Fruit fly (Drosophila melanogaster) whole organism, prepupa: ENCODE results near the gene trol.

Experiments used
- Blimp-1 ChIP-seq: fragments of 200-800 bp; sonication (Bioruptor generic); optimal IDR thresholded peaks from 3 replicates; lab custom pipeline; 2017; ENCODE audit warnings: missing biosample characterization, missing genetic modification characterization, mild to moderate bottlenecking, moderate library complexity, missing genetic modification reagents
- CG10631 ChIP-seq: fragments of 200-800 bp; sonication (Bioruptor generic); optimal IDR thresholded peaks from 2 replicates; lab custom pipeline; 2016; ENCODE audit warnings: missing biosample characterization, missing genetic modification characterization
- CG10669 ChIP-seq: fragments of 200-800 bp; sonication (Bioruptor generic); optimal IDR thresholded peaks from 3 replicates; lab custom pipeline; 2018; ENCODE audit warnings: missing biosample characterization, mild to moderate bottlenecking, missing genetic modification characterization, moderate library complexity
- CG11762 ChIP-seq: fragments of 200-800 bp; sonication (Bioruptor generic); optimal IDR thresholded peaks from 3 replicates; lab custom pipeline; 2016; ENCODE audit warnings: missing biosample characterization, missing genetic modification characterization; ENCODE audit not compliant: insufficient read depth
- CG11902 ChIP-seq: fragments of 200-800 bp; sonication (Bioruptor generic); optimal IDR thresholded peaks from 3 replicates; lab custom pipeline; 2016; ENCODE audit warnings: missing biosample characterization, missing genetic modification characterization
- CG15336 ChIP-seq: fragments of 200-800 bp; sonication (Bioruptor generic); IDR thresholded peaks from 2 replicates; pipeline ENCODE4 v1.3.6; 2022; ENCODE audit warnings: missing biosample characterization, missing genetic modification characterization
- CG3032 ChIP-seq: fragments of 200-800 bp; optimal IDR thresholded peaks from 2 replicates; lab custom pipeline; 2019; ENCODE audit warnings: missing biosample characterization, mild to moderate bottlenecking, missing genetic modification characterization, moderate library complexity
- CG34406 ChIP-seq: fragments of 200-800 bp; sonication (Bioruptor generic); optimal IDR thresholded peaks from 3 replicates; lab custom pipeline; 2016; ENCODE audit warnings: missing biosample characterization, missing genetic modification characterization
- CG4318 ChIP-seq: fragments of 200-800 bp; sonication (Bioruptor generic); optimal IDR thresholded peaks from 3 replicates; lab custom pipeline; 2017; ENCODE audit warnings: missing biosample characterization, mild to moderate bottlenecking, missing genetic modification characterization
- CG6163 ChIP-seq: fragments of 200-800 bp; sonication (Bioruptor generic); IDR thresholded peaks from 3 replicates; pipeline ENCODE4 v1.3.6; 2022; ENCODE audit warnings: missing biosample characterization, missing genetic modification characterization
- CG6276 ChIP-seq: fragments of 200-800 bp; sonication (Bioruptor generic); optimal IDR thresholded peaks from 2 replicates; lab custom pipeline; 2017; ENCODE audit warnings: missing biosample characterization, mild to moderate bottlenecking, missing genetic modification characterization
- CG6792 ChIP-seq: fragments of 200-800 bp; sonication (Bioruptor generic); optimal IDR thresholded peaks from 3 replicates; lab custom pipeline; 2016; ENCODE audit warnings: missing biosample characterization, missing genetic modification characterization
- CG6808 ChIP-seq: fragments of 200-800 bp; sonication (Bioruptor generic); optimal IDR thresholded peaks from 3 replicates; lab custom pipeline; 2017; ENCODE audit warnings: missing biosample characterization, missing genetic modification characterization, mild to moderate bottlenecking, moderate library complexity, missing genetic modification reagents
- CG6854 ChIP-seq: fragments of 200-800 bp; sonication (Bioruptor generic); optimal IDR thresholded peaks from 2 replicates; lab custom pipeline; 2017; ENCODE audit warnings: missing biosample characterization, mild to moderate bottlenecking, missing genetic modification characterization
- CG7368 ChIP-seq: fragments of 200-800 bp; sonication (Bioruptor generic); optimal IDR thresholded peaks from 3 replicates; lab custom pipeline; 2016; ENCODE audit warnings: missing biosample characterization, missing genetic modification characterization
- CG8119 ChIP-seq: fragments of 200-800 bp; sonication (Bioruptor generic); IDR thresholded peaks from 3 replicates; pipeline ENCODE4 v1.3.6; 2022; ENCODE audit warnings: missing biosample characterization, missing genetic modification characterization
- CG8319 ChIP-seq: fragments of 200-800 bp; sonication (Bioruptor generic); optimal IDR thresholded peaks from 3 replicates; lab custom pipeline; 2016; ENCODE audit warnings: missing biosample characterization, missing genetic modification characterization
- Eip78C ChIP-seq: fragments of 200-800 bp; sonication (Bioruptor generic); peaks from one replicate; lab custom pipeline; 2016; ENCODE audit warnings: missing biosample characterization, missing genetic modification characterization
- Eip93F ChIP-seq: fragments of 200-800 bp; sonication (Bioruptor generic); optimal IDR thresholded peaks from 2 replicates; lab custom pipeline; 2016; ENCODE audit warnings: missing biosample characterization, mild to moderate bottlenecking, missing genetic modification characterization
- Ets21C ChIP-seq: fragments of 200-800 bp; sonication (Bioruptor generic); optimal IDR thresholded peaks from 3 replicates; lab custom pipeline; 2016; ENCODE audit warnings: missing biosample characterization, missing genetic modification characterization
- Hr38 ChIP-seq: sonication (Bioruptor generic); optimal IDR thresholded peaks from 2 replicates; lab custom pipeline; 2016; ENCODE audit warnings: missing biosample characterization, missing genetic modification characterization
- Hr39 ChIP-seq: fragments of 200-800 bp; sonication (Bioruptor generic); optimal IDR thresholded peaks from 2 replicates; lab custom pipeline; 2016; ENCODE audit warnings: missing biosample characterization, missing genetic modification characterization
- Hr4 ChIP-seq: fragments of 200-800 bp; sonication (Bioruptor generic); optimal IDR thresholded peaks from 3 replicates; lab custom pipeline; 2016; ENCODE audit warnings: missing biosample characterization, missing genetic modification characterization
- OdsH ChIP-seq: fragments of 200-800 bp; sonication (Bioruptor generic); optimal IDR thresholded peaks from 3 replicates; lab custom pipeline; 2016; ENCODE audit warnings: missing biosample characterization, missing genetic modification characterization
- Smox ChIP-seq: fragments of 200-800 bp; sonication (Bioruptor generic); optimal IDR thresholded peaks from 3 replicates; lab custom pipeline; 2016; ENCODE audit warnings: missing biosample characterization, missing genetic modification characterization
- Sox102F ChIP-seq: fragments of 200-800 bp; sonication (Bioruptor generic); optimal IDR thresholded peaks from 2 replicates; lab custom pipeline; 2016; ENCODE audit warnings: missing biosample characterization, mild to moderate bottlenecking, missing genetic modification characterization
- Sox15 ChIP-seq: fragments of 200-800 bp; sonication (Bioruptor generic); optimal IDR thresholded peaks from 3 replicates; lab custom pipeline; 2016; ENCODE audit warnings: missing biosample characterization, missing genetic modification characterization
- achi ChIP-seq: fragments of 200-800 bp; sonication (Bioruptor generic); optimal IDR thresholded peaks from 3 replicates; lab custom pipeline; 2016; ENCODE audit warnings: missing biosample characterization, missing genetic modification characterization
- acj6 ChIP-seq: fragments of 200-800 bp; sonication (Bioruptor generic); optimal IDR thresholded peaks from 3 replicates; lab custom pipeline; 2016; ENCODE audit warnings: missing biosample characterization, missing genetic modification characterization
- dac ChIP-seq: fragments of 200-800 bp; sonication (Bioruptor generic); optimal IDR thresholded peaks from 2 replicates; lab custom pipeline; 2017; ENCODE audit warnings: missing biosample characterization, mild to moderate bottlenecking, missing genetic modification characterization
- dsx ChIP-seq: fragments of 200-800 bp; optimal IDR thresholded peaks from 3 replicates; lab custom pipeline; 2019; ENCODE audit warnings: missing biosample characterization, mild to moderate bottlenecking, missing genetic modification characterization, moderate library complexity; ENCODE audit not compliant: poor library complexity, severe bottlenecking
- eg ChIP-seq: fragments of 200-800 bp; sonication (Bioruptor generic); IDR thresholded peaks from 3 replicates; pipeline ENCODE4 v1.3.6; 2022; ENCODE audit warnings: missing biosample characterization, missing genetic modification characterization
- esn ChIP-seq: fragments of 200-800 bp; sonication (Bioruptor generic); optimal IDR thresholded peaks from 2 replicates; lab custom pipeline; 2016; ENCODE audit warnings: missing biosample characterization, mild to moderate bottlenecking, missing genetic modification characterization, moderate library complexity
- fd59A ChIP-seq: fragments of 200-800 bp; sonication (Bioruptor generic); optimal IDR thresholded peaks from 2 replicates; lab custom pipeline; 2017; ENCODE audit warnings: missing biosample characterization, mild to moderate bottlenecking, missing genetic modification characterization, missing genetic modification reagents
- fd85E ChIP-seq: fragments of 200-800 bp; sonication (Bioruptor generic); optimal IDR thresholded peaks from 3 replicates; lab custom pipeline; 2016; ENCODE audit warnings: missing biosample characterization, missing genetic modification characterization
- fkh ChIP-seq: fragments of 200-800 bp; sonication (Bioruptor generic); optimal IDR thresholded peaks from 3 replicates; lab custom pipeline; 2017; ENCODE audit warnings: missing biosample characterization, mild to moderate bottlenecking, missing genetic modification characterization, moderate library complexity
- pdm3 ChIP-seq: fragments of 200-800 bp; sonication (Bioruptor generic); optimal IDR thresholded peaks from 3 replicates; lab custom pipeline; 2016; ENCODE audit warnings: missing biosample characterization, missing genetic modification characterization
- salr ChIP-seq, 2 experiments: fragments of 200-800 bp; sonication (Bioruptor generic); optimal IDR thresholded peaks; 3 replicates each; lab custom pipeline; 2016 to 2018; ENCODE audit warnings: missing biosample characterization in 2 of 2, missing genetic modification characterization in 2 of 2, mild to moderate bottlenecking in 1 of 2
- spab ChIP-seq: fragments of 200-800 bp; sonication (Bioruptor generic); optimal IDR thresholded peaks from 2 replicates; lab custom pipeline; 2017; ENCODE audit warnings: missing biosample characterization, mild to moderate bottlenecking, missing genetic modification characterization, missing genetic modification reagents
- ss ChIP-seq, 2 experiments: fragments of 200-800 bp; sonication (Bioruptor generic); optimal IDR thresholded peaks; 2 replicates in 1 of 2; 3 replicates in 1 of 2; lab custom pipeline; 2017 to 2018; ENCODE audit warnings: mild to moderate bottlenecking in 2 of 2, missing biosample characterization in 2 of 2, missing genetic modification characterization in 2 of 2, moderate library complexity in 1 of 2
- svp ChIP-seq: fragments of 200-800 bp; sonication (Bioruptor generic); peaks from one replicate; lab custom pipeline; 2016; ENCODE audit warnings: missing biosample characterization, missing genetic modification characterization
- vri ChIP-seq: fragments of 200-800 bp; sonication (Bioruptor generic); optimal IDR thresholded peaks from 3 replicates; lab custom pipeline; 2016; ENCODE audit warnings: missing biosample characterization, mild to moderate bottlenecking, missing genetic modification characterization

trol gene

DNA sequence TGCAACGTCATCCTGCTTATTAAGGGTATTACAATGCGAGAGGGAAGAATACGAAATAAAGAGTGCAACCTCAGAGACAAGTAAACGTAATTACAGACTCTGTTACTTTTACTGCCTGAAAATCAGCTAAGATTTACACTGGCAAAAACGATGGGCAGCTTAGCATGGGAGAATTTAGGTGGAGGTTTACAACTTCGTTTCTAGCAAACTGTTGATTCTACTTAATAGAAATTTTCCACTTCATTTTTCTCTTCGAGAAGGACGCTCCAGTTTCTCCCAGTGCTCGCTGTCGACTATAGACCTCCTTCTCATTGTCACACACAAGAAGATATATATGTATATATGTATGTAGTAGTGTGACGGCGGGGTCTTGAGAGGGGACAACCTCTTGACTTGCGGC is 9.1 kb downstream of the trol start (continued):
- no peak for TF ChIP-seq vri (GFP tag; lab: Kevin White, UChicago)
- peak; percentile 47 for TF ChIP-seq dac (GFP tag; lab: Kevin White, UChicago)
- peak; percentile 83 for TF ChIP-seq fd59A
- peak; percentile 67 for TF ChIP-seq CG15336 (GFP tag; lab: Robert Waterston, UW)
- peak; percentile 84 for TF ChIP-seq acj6
- TF ChIP-seq CG7368 (GFP tag; lab: Kevin White, UChicago): peak; percentile 48
- TF ChIP-seq Smox: peak; percentile 54
- no peak for TF ChIP-seq Blimp-1 (GFP tag; lab: Kevin White, UChicago)
- TF ChIP-seq OdsH (GFP tag; lab: Kevin White, UChicago): peak; percentile 85
- TF ChIP-seq fkh: no peak
- TF ChIP-seq CG4318 (GFP tag; lab: Kevin White, UChicago): peak; percentile 26
- TF ChIP-seq Sox15 (GFP tag; lab: Kevin White, UChicago): peak; percentile 75
- peak; percentile 27 for TF ChIP-seq CG11762 (GFP tag; lab: Kevin White, UChicago)
- TF ChIP-seq svp (GFP tag; lab: Kevin White, UChicago): peak; percentile 6
- peak; percentile 82 for TF ChIP-seq CG6792
- TF ChIP-seq pdm3 (GFP tag; lab: Kevin White, UChicago): peak; percentile 84
- TF ChIP-seq CG6808 (GFP tag; lab: Kevin White, UChicago): peak; percentile 63
- peak; percentile 72 to 81 for TF ChIP-seq ss (GFP tag; optimal IDR thresholded peaks at IDR 0.05; lab: Kevin White, UChicago)
- TF ChIP-seq CG6854 (GFP tag; lab: Kevin White, UChicago): no peak
- no peak for TF ChIP-seq Eip93F
- TF ChIP-seq Ets21C: peak; percentile 44
- peak; percentile 63 for TF ChIP-seq dsx (GFP tag; lab: Kevin White, UChicago)
- TF ChIP-seq CG34406 (GFP tag; lab: Kevin White, UChicago): peak; percentile 76
- TF ChIP-seq fd85E (GFP tag; lab: Kevin White, UChicago): no peak
- peak; percentile 86 for TF ChIP-seq CG10631 (GFP tag; lab: Kevin White, UChicago)
- peak; percentile 45 for TF ChIP-seq Hr4 (GFP tag; lab: Kevin White, UChicago)

DNA sequence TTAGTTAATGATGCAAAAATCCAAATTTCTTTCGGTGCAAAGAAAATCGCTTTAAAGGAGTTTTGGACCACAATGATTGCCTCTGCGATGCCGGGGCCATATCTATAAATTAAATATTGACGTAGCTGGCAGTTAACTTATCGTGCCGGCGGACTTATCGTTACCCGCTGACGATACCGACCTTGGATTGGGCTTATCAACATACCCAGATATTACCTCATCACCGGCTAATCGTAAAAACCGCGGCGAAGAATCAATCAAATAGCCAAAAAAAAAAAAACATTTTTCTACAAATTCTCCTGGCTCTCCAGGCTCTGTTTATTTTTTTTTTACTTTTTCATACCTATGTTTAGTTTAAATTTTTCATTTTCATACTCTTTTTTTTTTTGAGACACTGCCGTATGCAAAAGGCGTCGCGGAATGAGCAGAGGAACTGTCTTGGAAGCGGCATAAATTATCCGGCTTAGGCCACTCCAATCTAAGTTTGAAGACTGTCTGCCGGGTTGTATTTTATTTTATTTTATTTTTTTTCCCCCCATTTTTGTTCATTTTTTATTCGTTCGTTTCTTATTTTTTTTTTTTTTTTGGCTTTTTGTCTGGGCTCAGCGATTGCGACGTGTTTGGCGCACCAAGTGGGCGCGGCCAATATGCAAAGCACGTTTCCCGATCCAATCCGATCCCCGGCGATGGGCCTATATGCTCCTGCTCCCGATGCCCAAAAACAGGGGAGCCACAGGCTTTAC is 10.1 kb downstream of the trol start:
- TF ChIP-seq CG15336 (GFP tag; lab: Robert Waterston, UW) (peak; percentile 28; the same call in 1 of the 2 replicates), vri (GFP tag; lab: Kevin White, UChicago) (peak; percentile 63), esn (GFP tag; lab: Kevin White, UChicago) (no peak), CG6276 (GFP tag; lab: Kevin White, UChicago) (peak; percentile 50), Eip78C (GFP tag; lab: Kevin White, UChicago) (peak; percentile 38), svp (GFP tag; lab: Kevin White, UChicago) (peak; percentile 35), CG8319 (GFP tag; lab: Kevin White, UChicago) (no peak), eg (peak; percentile 61; the same call in 2 of the 3 replicates), CG8119 (peak; percentile 45; the same call in 2 of the 3 replicates), CG6808 (GFP tag; lab: Kevin White, UChicago) (no peak), CG6163 (peak; percentile 47; the same call in 1 of the 3 replicates)

DNA sequence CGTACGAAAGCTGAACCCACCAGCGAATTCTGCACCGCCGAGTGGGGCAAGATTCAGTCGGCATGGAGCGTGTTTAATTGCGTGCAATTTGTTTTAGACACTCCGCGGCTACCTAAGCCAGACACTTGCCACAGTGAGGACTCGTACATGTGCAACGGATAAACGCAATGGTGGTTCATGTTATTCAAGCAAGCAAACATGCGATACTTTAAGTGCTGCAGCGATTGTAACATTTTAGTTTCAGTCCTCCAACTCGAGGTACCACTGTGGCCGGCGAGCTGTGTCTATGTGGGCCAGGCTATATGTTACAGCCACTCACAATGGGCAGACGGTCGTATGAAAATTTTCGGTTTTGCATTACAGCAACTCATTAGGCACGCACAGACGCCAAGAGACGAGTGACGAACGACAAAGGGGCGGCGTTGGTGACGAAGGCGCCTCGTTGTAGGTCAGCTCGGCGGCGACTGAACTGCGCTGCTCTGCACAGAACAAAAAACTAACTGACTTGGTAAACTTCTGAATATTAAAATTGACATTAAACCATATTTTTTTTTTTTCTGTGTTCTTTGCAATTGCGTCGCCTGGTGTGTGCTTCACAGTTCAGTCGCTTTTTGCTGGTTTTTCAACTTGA is 11.3 kb downstream of the trol start:
- TF ChIP-seq Blimp-1 (GFP tag; lab: Kevin White, UChicago) (no peak), esn (GFP tag; lab: Kevin White, UChicago) (peak; percentile 26), fkh (no peak), Hr38 (peak; percentile 56), CG8319 (GFP tag; lab: Kevin White, UChicago) (peak; percentile 18), salr (GFP tag; optimal IDR thresholded peaks at IDR 0.05; lab: Kevin White, UChicago) (peak; percentile 61 to 65), CG3032 (tag; lab: Kevin White, UChicago) (peak; percentile 48), CG10631 (GFP tag; lab: Kevin White, UChicago) (peak; percentile 73), fd85E (GFP tag; lab: Kevin White, UChicago) (no peak), Eip78C (GFP tag; lab: Kevin White, UChicago) (peak; percentile 84), Sox15 (GFP tag; lab: Kevin White, UChicago) (peak; percentile 4), dsx (GFP tag; lab: Kevin White, UChicago) (peak; percentile 44), achi (peak; percentile 65), CG11902 (GFP tag; lab: Kevin White, UChicago) (peak; percentile 37), CG6854 (GFP tag; lab: Kevin White, UChicago) (no peak), Smox (peak; percentile 11), spab (GFP tag; lab: Kevin White, UChicago) (peak; percentile 57), Hr39 (GFP tag; lab: Kevin White, UChicago) (peak; percentile 38), CG7368 (GFP tag; lab: Kevin White, UChicago) (peak; percentile 62), Sox102F (peak; percentile 30), CG6163 (peak; percentile 93), svp (GFP tag; lab: Kevin White, UChicago) (peak; percentile 64), Eip93F (no peak), CG10669 (peak; percentile 57)
